Worm (Caenorhabditis elegans): Measurements from ENCODE around the gene C03B1.6.

The C03B1.6 gene

DNA sequence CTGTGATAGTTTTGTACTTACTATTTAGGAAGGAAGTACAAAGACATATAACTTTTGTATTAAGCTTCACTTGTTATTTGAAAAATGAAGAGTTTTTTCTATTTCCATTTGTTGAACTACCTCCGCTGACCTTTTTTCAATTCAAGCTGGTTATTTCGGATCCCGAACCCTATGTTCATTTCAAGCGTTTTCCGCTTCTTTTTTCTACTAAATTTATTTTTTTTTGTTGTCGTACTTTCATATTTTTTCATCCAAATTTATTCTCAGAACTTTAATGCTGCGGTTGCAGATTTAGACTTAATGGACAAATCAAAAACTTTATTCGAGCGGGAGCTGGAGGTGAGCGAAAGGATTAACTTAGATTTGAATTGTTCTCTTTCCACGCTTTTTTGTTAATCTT, at the start of gene C03B1.6:
Gene C03B1.6, plus strand, starts transcription at position 301 of the 400 bp plus-strand sequence.
- TF ChIP-seq flt-1 (GFP tag; IDR thresholded peaks at IDR 0.05) = no peak
- no peak for TF ChIP-seq T22C8.4 (GFP tag; IDR thresholded peaks at IDR 0.05)
- no peak for TF ChIP-seq ztf-23 (GFP tag; IDR thresholded peaks at IDR 0.05)
- TF ChIP-seq med-1 (GFP tag; optimal IDR thresholded peaks at IDR 0.05; ENCODE audit: insufficient read depth) = no peak
- TF ChIP-seq klf-2 (GFP tag; conservative IDR thresholded peaks at IDR 0.05) = no peak
- no peak for TF ChIP-seq cog-1 (tag; optimal IDR thresholded peaks at IDR 0.05)
- TF ChIP-seq ref-1 (GFP tag; conservative IDR thresholded peaks at IDR 0.05) = no peak
- TF ChIP-seq ztf-29 (GFP tag; IDR thresholded peaks at IDR 0.05) = no peak
- TF ChIP-seq tab-1 (GFP tag; IDR thresholded peaks at IDR 0.05) = no peak

DNA sequence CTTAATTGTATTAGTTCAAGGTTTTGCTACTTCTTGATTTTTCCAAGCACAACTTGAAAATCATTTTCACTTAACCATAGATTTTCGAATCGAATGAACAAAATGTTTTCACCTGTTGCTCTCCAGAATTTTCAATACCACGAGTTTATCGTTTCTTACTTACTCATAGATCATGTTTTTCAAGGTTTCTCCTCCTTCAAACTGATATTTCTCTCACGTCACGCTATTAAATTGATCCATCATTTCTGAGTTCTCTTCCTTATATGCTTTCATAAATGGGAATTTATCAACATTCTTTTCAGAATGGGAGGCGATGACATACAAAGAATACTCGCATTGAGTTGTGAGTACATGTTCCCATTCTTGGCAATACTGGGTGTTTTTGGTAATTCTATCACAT, 38.7 kb upstream of the C03B1.6 start, which contains the start of gene npr-38:
Gene npr-38, plus strand, starts transcription at position 301 of the 400 bp plus-strand sequence.
- no peak for TF ChIP-seq flt-1 (GFP tag; IDR thresholded peaks at IDR 0.05)
- TF ChIP-seq cog-1 (tag; optimal IDR thresholded peaks at IDR 0.05) = no peak
- no peak for TF ChIP-seq ref-1 (GFP tag; conservative IDR thresholded peaks at IDR 0.05)
- TF ChIP-seq klf-2 (GFP tag; conservative IDR thresholded peaks at IDR 0.05) = no peak
- TF ChIP-seq ztf-23 (GFP tag; IDR thresholded peaks at IDR 0.05) = no peak

DNA sequence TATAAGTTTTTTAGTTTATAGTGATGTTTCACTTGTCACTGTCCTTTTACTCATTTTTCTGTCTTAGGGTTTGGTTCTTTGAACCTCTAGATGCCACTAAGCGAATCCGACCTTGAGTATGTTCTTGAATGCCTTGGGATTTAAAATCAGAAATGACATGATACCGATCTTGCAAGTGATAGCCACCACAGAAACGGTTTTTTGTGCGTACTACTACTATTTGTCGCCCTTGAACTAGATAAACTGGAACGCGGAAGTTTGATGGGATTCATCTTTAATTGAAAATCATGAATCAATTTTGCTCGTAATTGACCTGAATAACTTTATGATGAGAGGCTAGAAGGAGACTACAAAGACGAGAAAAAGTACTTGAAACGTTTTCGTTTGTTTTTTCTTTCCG, 31.3 kb upstream of the C03B1.6 start:
- no peak for TF ChIP-seq tab-1 (GFP tag; IDR thresholded peaks at IDR 0.05)
- no peak for TF ChIP-seq T22C8.4 (GFP tag; IDR thresholded peaks at IDR 0.05)
- TF ChIP-seq flt-1 (GFP tag; IDR thresholded peaks at IDR 0.05) = no peak
- TF ChIP-seq ztf-29 (GFP tag; IDR thresholded peaks at IDR 0.05) = no peak
- no peak for TF ChIP-seq med-1 (GFP tag; optimal IDR thresholded peaks at IDR 0.05; ENCODE audit: insufficient read depth)
- no peak for TF ChIP-seq klf-2 (GFP tag; conservative IDR thresholded peaks at IDR 0.05)
- TF ChIP-seq cog-1 (tag; optimal IDR thresholded peaks at IDR 0.05) = no peak
- no peak for TF ChIP-seq ztf-23 (GFP tag; IDR thresholded peaks at IDR 0.05)
- TF ChIP-seq ref-1 (GFP tag; conservative IDR thresholded peaks at IDR 0.05) = no peak

DNA sequence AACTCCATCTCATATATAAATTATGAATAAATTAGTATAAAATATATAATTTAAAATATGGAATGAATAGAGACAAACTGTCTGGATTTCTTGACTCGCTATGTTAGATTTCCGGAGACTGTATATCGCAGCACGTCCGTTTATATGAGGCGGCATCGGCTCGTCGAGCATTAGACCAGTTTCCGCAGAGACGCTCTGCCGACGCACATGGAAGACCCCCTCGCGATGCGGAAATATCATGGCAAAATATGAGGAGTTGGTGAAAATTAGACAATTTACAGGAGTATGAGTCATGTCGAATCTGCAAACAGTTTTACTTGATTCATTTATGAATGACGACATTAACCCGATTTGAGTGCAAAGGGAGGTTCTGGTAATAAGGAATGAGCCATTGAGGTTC, 30.6 kb upstream of the C03B1.6 start, which contains the start of gene chtb-3:
Gene chtb-3, minus strand, starts transcription at position 101 of the 400 bp plus-strand sequence.
- TF ChIP-seq ztf-23 (GFP tag; IDR thresholded peaks at IDR 0.05) (no peak), klf-2 (GFP tag; conservative IDR thresholded peaks at IDR 0.05) (no peak), T22C8.4 (GFP tag; IDR thresholded peaks at IDR 0.05) (no peak), med-1 (GFP tag; optimal IDR thresholded peaks at IDR 0.05; ENCODE audit: insufficient read depth) (no peak)

DNA sequence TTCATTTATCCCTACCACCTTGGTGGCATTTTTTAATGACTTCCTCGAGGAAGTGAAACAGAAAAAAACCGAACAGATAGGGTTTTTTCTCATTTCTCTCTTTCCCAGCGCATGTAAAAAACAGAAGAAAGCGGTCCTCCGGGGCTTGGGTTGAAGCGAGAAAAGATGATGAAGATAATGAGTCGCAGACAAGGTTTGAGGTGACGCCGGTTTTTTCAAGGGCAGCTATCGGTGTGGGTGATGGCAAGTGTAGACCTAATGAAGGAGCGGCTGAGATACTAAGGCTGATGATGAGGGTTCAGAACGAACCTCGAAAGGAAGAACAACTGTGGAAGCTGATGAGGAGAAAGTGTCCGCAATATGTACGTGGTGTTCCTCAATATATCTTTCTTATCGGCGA, 29.2 kb upstream of the C03B1.6 start:
- no peak for TF ChIP-seq T22C8.4 (GFP tag; IDR thresholded peaks at IDR 0.05)
- no peak for TF ChIP-seq klf-2 (GFP tag; conservative IDR thresholded peaks at IDR 0.05)
- no peak for TF ChIP-seq ztf-29 (GFP tag; IDR thresholded peaks at IDR 0.05)
- TF ChIP-seq tab-1 (GFP tag; IDR thresholded peaks at IDR 0.05) = no peak
- TF ChIP-seq flt-1 (GFP tag; IDR thresholded peaks at IDR 0.05) = no peak
- no peak for TF ChIP-seq med-1 (GFP tag; optimal IDR thresholded peaks at IDR 0.05; ENCODE audit: insufficient read depth)

DNA sequence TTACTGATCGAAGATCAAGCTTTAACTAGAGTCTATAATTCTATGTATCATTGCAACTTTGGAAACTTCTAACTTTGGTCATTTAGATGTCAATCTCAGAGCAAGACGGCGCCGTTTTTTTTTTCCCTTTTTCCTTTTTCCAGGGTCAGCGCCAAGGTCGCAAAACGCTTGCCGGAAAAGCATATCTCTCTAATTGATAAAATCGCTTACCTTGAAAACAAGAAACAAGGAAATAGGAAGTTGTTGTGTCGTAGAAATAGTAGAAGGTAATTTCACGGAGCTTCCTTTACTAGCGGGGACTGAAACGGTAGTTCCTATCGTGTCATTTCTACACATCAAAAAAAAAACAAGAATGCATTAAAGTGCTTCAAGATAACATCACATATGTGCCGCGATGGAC, 28.7 kb upstream of the C03B1.6 start:
- TF ChIP-seq klf-2 (GFP tag; conservative IDR thresholded peaks at IDR 0.05) (no peak), med-1 (GFP tag; optimal IDR thresholded peaks at IDR 0.05; ENCODE audit: insufficient read depth) (no peak), ztf-29 (GFP tag; IDR thresholded peaks at IDR 0.05) (no peak), flt-1 (GFP tag; IDR thresholded peaks at IDR 0.05) (no peak), cog-1 (tag; optimal IDR thresholded peaks at IDR 0.05) (no peak), ref-1 (GFP tag; conservative IDR thresholded peaks at IDR 0.05) (no peak), ztf-23 (GFP tag; IDR thresholded peaks at IDR 0.05) (no peak), tab-1 (GFP tag; IDR thresholded peaks at IDR 0.05) (no peak), T22C8.4 (GFP tag; IDR thresholded peaks at IDR 0.05) (no peak)

DNA sequence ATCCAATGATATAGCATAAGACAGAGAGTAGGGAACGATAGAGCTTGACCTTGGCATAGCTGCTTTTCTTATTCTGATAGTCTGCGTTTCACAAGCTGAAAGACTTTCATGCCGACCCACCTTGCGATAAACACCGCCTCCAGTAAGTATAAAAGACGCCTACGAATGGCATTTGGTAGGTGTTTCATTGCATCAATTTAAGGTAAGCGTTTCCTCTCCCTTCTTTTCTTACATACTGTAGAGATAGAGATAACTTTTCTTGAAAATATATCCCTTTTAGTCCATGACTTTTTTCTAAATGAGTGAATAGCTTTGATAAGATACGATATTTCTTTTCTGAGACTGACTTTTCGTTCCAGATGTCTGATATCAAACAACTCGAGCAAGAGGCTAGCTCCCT, 27.0 kb upstream of the C03B1.6 start, which contains the start of gene col-167:
Gene col-167, plus strand, starts transcription at position 360 of the 400 bp plus-strand sequence.
- TF ChIP-seq T22C8.4 (GFP tag; IDR thresholded peaks at IDR 0.05) (no peak), ztf-23 (GFP tag; IDR thresholded peaks at IDR 0.05) (no peak)

DNA sequence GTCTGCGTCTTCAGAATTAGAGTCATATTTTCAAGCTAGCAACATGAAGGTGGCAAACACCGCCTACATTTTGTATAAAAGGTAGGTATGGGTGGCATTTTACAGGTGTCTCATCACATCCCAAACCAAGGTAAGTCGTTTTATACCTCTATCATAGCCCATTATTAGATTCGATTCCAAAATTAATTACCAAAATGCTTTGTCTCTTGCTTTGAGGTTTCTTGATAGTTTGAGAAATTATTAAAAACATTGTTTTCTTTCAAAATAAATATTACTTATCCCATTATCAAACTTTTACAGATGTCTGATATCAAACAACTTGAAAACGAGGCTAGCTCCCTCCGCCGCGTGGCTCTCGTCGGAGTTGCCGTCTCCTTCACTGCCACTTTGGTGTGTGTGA, 24.0 kb upstream of the C03B1.6 start, which contains the start of gene col-168:
Gene col-168, plus strand, starts transcription at position 301 of the 400 bp plus-strand sequence.
- TF ChIP-seq cog-1 (tag; optimal IDR thresholded peaks at IDR 0.05) = no peak
- TF ChIP-seq tab-1 (GFP tag; IDR thresholded peaks at IDR 0.05) = no peak
- TF ChIP-seq ref-1 (GFP tag; conservative IDR thresholded peaks at IDR 0.05) = no peak
- no peak for TF ChIP-seq T22C8.4 (GFP tag; IDR thresholded peaks at IDR 0.05)
- TF ChIP-seq klf-2 (GFP tag; conservative IDR thresholded peaks at IDR 0.05) = no peak
- no peak for TF ChIP-seq flt-1 (GFP tag; IDR thresholded peaks at IDR 0.05)
- TF ChIP-seq med-1 (GFP tag; optimal IDR thresholded peaks at IDR 0.05; ENCODE audit: insufficient read depth) = no peak
- TF ChIP-seq ztf-23 (GFP tag; IDR thresholded peaks at IDR 0.05) = no peak
- TF ChIP-seq ztf-29 (GFP tag; IDR thresholded peaks at IDR 0.05) = no peak

DNA sequence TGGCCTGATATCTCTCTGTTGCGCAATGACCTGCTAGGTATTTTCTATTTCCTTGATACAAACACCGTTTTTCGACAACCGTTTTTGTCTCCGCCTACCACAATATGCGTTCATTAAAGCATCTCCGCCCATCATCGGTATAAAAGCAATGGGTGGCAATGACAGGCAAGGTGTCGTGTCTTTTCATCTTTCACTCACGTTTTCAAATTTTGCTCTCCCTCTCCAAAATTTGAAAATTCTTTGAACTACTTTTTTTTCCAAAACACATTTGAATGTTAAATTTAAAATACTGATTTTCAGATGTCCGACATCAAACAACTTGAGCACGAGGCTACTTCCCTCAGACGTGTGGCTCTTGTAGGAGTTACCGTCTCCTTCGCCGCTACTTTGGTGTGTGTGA, 21.3 kb upstream of the C03B1.6 start, which contains the start of gene col-169:
Gene col-169, plus strand, starts transcription at position 301 of the 400 bp plus-strand sequence.
- TF ChIP-seq med-1 (GFP tag; optimal IDR thresholded peaks at IDR 0.05; ENCODE audit: insufficient read depth) (no peak), ztf-29 (GFP tag; IDR thresholded peaks at IDR 0.05) (no peak), T22C8.4 (GFP tag; IDR thresholded peaks at IDR 0.05) (no peak), klf-2 (GFP tag; conservative IDR thresholded peaks at IDR 0.05) (no peak)

DNA sequence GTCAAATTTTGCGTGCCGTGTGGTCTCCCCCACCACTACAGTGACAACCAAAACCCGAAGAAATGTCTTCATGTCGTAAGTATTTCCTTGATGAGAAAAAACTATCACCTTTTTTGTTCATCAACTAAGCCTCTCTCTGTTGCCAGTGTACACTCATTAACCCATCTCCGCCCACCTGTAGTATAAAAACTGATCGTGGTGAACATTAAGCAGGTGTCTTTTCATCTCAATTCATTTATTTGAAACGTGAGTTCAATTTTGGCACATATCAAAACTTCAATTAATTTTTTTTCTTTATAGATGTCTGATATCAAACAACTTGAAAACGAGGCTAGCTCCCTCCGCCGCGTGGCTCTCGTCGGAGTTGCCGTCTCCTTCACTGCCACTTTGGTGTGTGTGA, 18.7 kb upstream of the C03B1.6 start, which contains the start of gene col-170:
Gene col-170, plus strand, starts transcription at position 301 of the 400 bp plus-strand sequence.
- TF ChIP-seq T22C8.4 (GFP tag; IDR thresholded peaks at IDR 0.05) = no peak
- no peak for TF ChIP-seq ref-1 (GFP tag; conservative IDR thresholded peaks at IDR 0.05)
- TF ChIP-seq tab-1 (GFP tag; IDR thresholded peaks at IDR 0.05) = no peak
- no peak for TF ChIP-seq ztf-23 (GFP tag; IDR thresholded peaks at IDR 0.05)
- no peak for TF ChIP-seq cog-1 (tag; optimal IDR thresholded peaks at IDR 0.05)
- TF ChIP-seq ztf-29 (GFP tag; IDR thresholded peaks at IDR 0.05) = no peak
- no peak for TF ChIP-seq klf-2 (GFP tag; conservative IDR thresholded peaks at IDR 0.05)
- TF ChIP-seq flt-1 (GFP tag; IDR thresholded peaks at IDR 0.05) = no peak
- TF ChIP-seq med-1 (GFP tag; optimal IDR thresholded peaks at IDR 0.05; ENCODE audit: insufficient read depth) = no peak
